Worm (Caenorhabditis elegans) whole organism, L4/young adult: ENCODE measurements around the gene C02B8.1.

ENCODE experiments used
- W03F9.2 ChIP-seq: fragments of 150-350 bp; optimal IDR thresholded peaks from 2 replicates; lab custom pipeline; 2014; ENCODE audit warnings: missing biosample characterization, missing genetic modification characterization
- dao-5 ChIP-seq: sonication (generic microtip); optimal IDR thresholded peaks from 2 replicates; lab custom pipeline; 2016; ENCODE audit warnings: missing genotype, missing genetic modification characterization, moderate library complexity, missing compliant biosample characterization

ce11 chrX:8151409-8151808, 3.9 kb downstream of the C02B8.1 start:
- TF ChIP-seq W03F9.2 (tag; lab: Kevin White, UChicago), result no peak
- no peak for TF ChIP-seq dao-5 (tag; lab: Kevin White, UChicago)
